Fruit fly (Drosophila melanogaster) whole organism, embryonic: Measurements from ENCODE around the gene CG17344.

ENCODE experiments used
- Ada2b ChIP-seq: fragments of 200-800 bp; sonication (Bioruptor generic); IDR thresholded peaks from 2 replicates; pipeline ENCODE4 v1.3.6; 2022; ENCODE audit warnings: missing biosample characterization, missing genetic modification characterization
- Antp ChIP-seq: fragments of 200-800 bp; sonication (Bioruptor generic); optimal IDR thresholded peaks from 3 replicates; lab custom pipeline; 2016; ENCODE audit warnings: missing biosample characterization, missing genetic modification characterization
- BEAF-32 ChIP-seq: fragments of 200-800 bp; sonication (Bioruptor generic); optimal IDR thresholded peaks from 3 replicates; lab custom pipeline; 2017; ENCODE audit warnings: missing biosample characterization, missing genetic modification characterization, mild to moderate bottlenecking, moderate library complexity, missing genetic modification reagents
- CG10321 ChIP-seq: fragments of 200-800 bp; sonication (Bioruptor generic); IDR thresholded peaks from 2 replicates; pipeline ENCODE4 v1.3.6; 2022; ENCODE audit warnings: missing biosample characterization, missing genetic modification characterization
- CG11456 ChIP-seq: fragments of 200-800 bp; sonication (Bioruptor generic); IDR thresholded peaks from 3 replicates; pipeline ENCODE4 v1.3.6; 2022; ENCODE audit warnings: missing biosample characterization, missing genetic modification characterization
- CG12299 ChIP-seq: fragments of 200-800 bp; sonication (Bioruptor generic); optimal IDR thresholded peaks from 2 replicates; lab custom pipeline; 2018; ENCODE audit warnings: missing biosample characterization, mild to moderate bottlenecking, missing genetic modification characterization
- CG12744 ChIP-seq: fragments of 200-800 bp; sonication (Bioruptor generic); optimal IDR thresholded peaks from 2 replicates; lab custom pipeline; 2016; ENCODE audit warnings: missing biosample characterization, missing genetic modification characterization
- CG14710 ChIP-seq: fragments of 200-800 bp; sonication (Bioruptor generic); optimal IDR thresholded peaks from 3 replicates; lab custom pipeline; 2019; ENCODE audit warnings: missing biosample characterization, mild to moderate bottlenecking, missing genetic modification characterization, moderate library complexity
- CG15073 ChIP-seq: fragments of 200-800 bp; sonication (Bioruptor generic); optimal IDR thresholded peaks from 2 replicates; lab custom pipeline; 2016; ENCODE audit warnings: missing biosample characterization, missing genetic modification characterization
- CG15601 ChIP-seq: fragments of 200-800 bp; sonication (Bioruptor generic); optimal IDR thresholded peaks from 3 replicates; lab custom pipeline; 2019; ENCODE audit warnings: missing biosample characterization, mild to moderate bottlenecking, missing genetic modification characterization, moderate library complexity
- CG17385 ChIP-seq: fragments of 200-800 bp; sonication (Bioruptor generic); optimal IDR thresholded peaks from 3 replicates; lab custom pipeline; 2018; ENCODE audit warnings: missing biosample characterization, mild to moderate bottlenecking, missing genetic modification characterization
- CG2116 ChIP-seq: fragments of 200-800 bp; sonication (Bioruptor generic); optimal IDR thresholded peaks from 3 replicates; lab custom pipeline; 2018; ENCODE audit warnings: missing biosample characterization, mild to moderate bottlenecking, missing genetic modification characterization
- CG2202 ChIP-seq: fragments of 200-800 bp; sonication (Bioruptor generic); optimal IDR thresholded peaks from 2 replicates; lab custom pipeline; 2018; ENCODE audit warnings: missing biosample characterization, mild to moderate bottlenecking, missing genetic modification characterization
- CG2712 ChIP-seq: fragments of 200-800 bp; optimal IDR thresholded peaks from 3 replicates; lab custom pipeline; 2019; ENCODE audit warnings: missing biosample characterization, mild to moderate bottlenecking, missing genetic modification characterization, moderate library complexity
- CG34224 ChIP-seq: fragments of 200-800 bp; sonication (Bioruptor generic); IDR thresholded peaks from 3 replicates; pipeline ENCODE4 v1.3.6; 2022; ENCODE audit warnings: missing biosample characterization, missing genetic modification characterization; ENCODE audit not compliant: partially characterized antibody
- CG3995 ChIP-seq: fragments of 200-800 bp; sonication (Bioruptor generic); optimal IDR thresholded peaks from 3 replicates; lab custom pipeline; 2016; ENCODE audit warnings: missing biosample characterization, missing genetic modification characterization
- CG4707 ChIP-seq: fragments of 200-800 bp; sonication (Bioruptor generic); optimal IDR thresholded peaks from 2 replicates; lab custom pipeline; 2018; ENCODE audit warnings: missing biosample characterization, mild to moderate bottlenecking, missing genetic modification characterization, moderate library complexity
- CG6854 ChIP-seq: fragments of 200-800 bp; sonication (Bioruptor generic); optimal IDR thresholded peaks from 3 replicates; lab custom pipeline; 2017; ENCODE audit warnings: missing biosample characterization, mild to moderate bottlenecking, missing genetic modification characterization
- CG7271 ChIP-seq: fragments of 200-800 bp; sonication (Bioruptor generic); optimal IDR thresholded peaks from 2 replicates; lab custom pipeline; 2018; ENCODE audit warnings: missing biosample characterization, mild to moderate bottlenecking, missing genetic modification characterization, moderate library complexity
- CG8290 ChIP-seq, 3 experiments: fragments of 200-800 bp; sonication (Bioruptor generic); optimal IDR thresholded peaks; 2 replicates each; lab custom pipeline; 2016 to 2019; ENCODE audit warnings: missing biosample characterization in 3 of 3, missing genetic modification characterization in 3 of 3, mild to moderate bottlenecking in 2 of 3, moderate library complexity in 1 of 3
- CG9609 ChIP-seq: fragments of 200-800 bp; sonication (Bioruptor generic); optimal IDR thresholded peaks from 3 replicates; lab custom pipeline; 2016; ENCODE audit warnings: missing biosample characterization, missing genetic modification characterization
- CG9727 ChIP-seq: fragments of 200-800 bp; sonication (Bioruptor generic); optimal IDR thresholded peaks from 3 replicates; lab custom pipeline; 2017; ENCODE audit warnings: missing biosample characterization, mild to moderate bottlenecking, missing genetic modification characterization
- D19A ChIP-seq: fragments of 200-800 bp; optimal IDR thresholded peaks from 3 replicates; lab custom pipeline; 2019; ENCODE audit warnings: missing biosample characterization, mild to moderate bottlenecking, missing genetic modification characterization, moderate library complexity
- HLH4C ChIP-seq: fragments of 200-800 bp; sonication (Bioruptor generic); IDR thresholded peaks from 3 replicates; pipeline ENCODE4 v1.3.6; 2022; ENCODE audit warnings: missing biosample characterization, missing genetic modification characterization; ENCODE audit not compliant: partially characterized antibody
- Kr ChIP-seq: fragments of 200-800 bp; sonication (Bioruptor generic); optimal IDR thresholded peaks from 2 replicates; lab custom pipeline; 2017; ENCODE audit warnings: missing biosample characterization, mild to moderate bottlenecking, missing genetic modification characterization
- Oaz ChIP-seq: fragments of 200-800 bp; sonication (Bioruptor generic); IDR thresholded peaks from 2 replicates; pipeline ENCODE4 v1.3.6; 2022; ENCODE audit warnings: missing biosample characterization, missing genetic modification characterization
- Scr ChIP-seq: fragments of 200-800 bp; sonication (Bioruptor generic); IDR thresholded peaks from 2 replicates; pipeline ENCODE4 v1.3.6; 2022; ENCODE audit warnings: missing biosample characterization, missing genetic modification characterization; ENCODE audit not compliant: partially characterized antibody
- Sin3A ChIP-seq: fragments of >200 bp; optimal IDR thresholded peaks from 2 replicates; lab custom pipeline; 2018
- Sox100B ChIP-seq: fragments of 200-800 bp; sonication (Bioruptor generic); optimal IDR thresholded peaks from 3 replicates; lab custom pipeline; 2018; ENCODE audit warnings: missing biosample characterization, mild to moderate bottlenecking, missing genetic modification characterization
- Taf1 ChIP-seq: fragments of 200-800 bp; sonication (Bioruptor generic); IDR thresholded peaks from 2 replicates; pipeline ENCODE4 v1.3.6; 2022; ENCODE audit warnings: missing biosample characterization, missing genetic modification characterization
- ato ChIP-seq: fragments of 200-800 bp; sonication (Bioruptor generic); IDR thresholded peaks from 2 replicates; pipeline ENCODE4 v1.3.6; 2022; ENCODE audit warnings: missing biosample characterization, missing genetic modification characterization; ENCODE audit not compliant: partially characterized antibody
- bab2 ChIP-seq: fragments of 200-800 bp; sonication (Bioruptor generic); optimal IDR thresholded peaks from 2 replicates; lab custom pipeline; 2016; ENCODE audit warnings: missing biosample characterization, missing genetic modification characterization
- cg ChIP-seq: fragments of 200-800 bp; sonication (Bioruptor generic); optimal IDR thresholded peaks from 3 replicates; lab custom pipeline; 2019; ENCODE audit warnings: missing biosample characterization, mild to moderate bottlenecking, missing genetic modification characterization, moderate library complexity
- chinmo ChIP-seq: fragments of 200-800 bp; sonication (Bioruptor generic); IDR thresholded peaks from 4 replicates; pipeline ENCODE4 v1.3.6; 2022; ENCODE audit warnings: missing biosample characterization, missing genetic modification characterization; ENCODE audit not compliant: partially characterized antibody
- ftz-f1 ChIP-seq: fragments of 200-800 bp; sonication (Bioruptor generic); optimal IDR thresholded peaks from 2 replicates; lab custom pipeline; 2016; ENCODE audit warnings: missing biosample characterization, missing genetic modification characterization
- gcm ChIP-seq: fragments of 200-800 bp; sonication (Bioruptor generic); optimal IDR thresholded peaks from 2 replicates; lab custom pipeline; 2019; ENCODE audit warnings: missing biosample characterization, mild to moderate bottlenecking, missing genetic modification characterization, moderate library complexity
- grn ChIP-seq: fragments of 200-800 bp; sonication (Bioruptor generic); optimal IDR thresholded peaks from 3 replicates; lab custom pipeline; 2017; ENCODE audit warnings: missing biosample characterization, missing genetic modification characterization
- hkb ChIP-seq, 2 experiments: fragments of 200-800 bp in 1 of 2; fragments of >200 bp in 1 of 2; sonication (Bioruptor generic) in 1 of 2; IDR thresholded peaks in 1 of 2; optimal IDR thresholded peaks in 1 of 2; 2 replicates each; pipeline versions ENCODE4 v1.3.6 to Lab custom; 2017 to 2022; ENCODE audit warnings: missing biosample characterization in 1 of 2, missing genetic modification characterization in 1 of 2
- mld ChIP-seq: fragments of 200-800 bp; sonication (Bioruptor generic); IDR thresholded peaks from 3 replicates; pipeline ENCODE4 v1.3.6; 2022; ENCODE audit warnings: missing biosample characterization, missing genetic modification characterization; ENCODE audit not compliant: partially characterized antibody
- nom ChIP-seq: fragments of 200-800 bp; sonication (Bioruptor generic); optimal IDR thresholded peaks from 2 replicates; lab custom pipeline; 2017; ENCODE audit warnings: missing biosample characterization, missing genetic modification characterization, mild to moderate bottlenecking, moderate library complexity, missing genetic modification reagents
- onecut ChIP-seq: fragments of 200-800 bp; sonication (Bioruptor generic); IDR thresholded peaks from 2 replicates; pipeline ENCODE4 v1.3.6; 2022; ENCODE audit warnings: missing biosample characterization, missing genetic modification characterization
- pzg ChIP-seq: fragments of 200-800 bp; sonication (Bioruptor generic); optimal IDR thresholded peaks from 3 replicates; lab custom pipeline; 2018; ENCODE audit warnings: missing biosample characterization, mild to moderate bottlenecking, missing genetic modification characterization, moderate library complexity
- schlank ChIP-seq: fragments of 200-800 bp; sonication (Bioruptor generic); optimal IDR thresholded peaks from 2 replicates; lab custom pipeline; 2018; ENCODE audit warnings: missing biosample characterization, mild to moderate bottlenecking, missing genetic modification characterization
- sens ChIP-seq: fragments of 200-800 bp; sonication (Bioruptor generic); peaks from one replicate; lab custom pipeline; 2016; ENCODE audit warnings: missing biosample characterization, missing genetic modification characterization
- slp2 ChIP-seq: fragments of 200-800 bp; sonication (Bioruptor generic); optimal IDR thresholded peaks from 2 replicates; lab custom pipeline; 2016; ENCODE audit warnings: missing biosample characterization, missing genetic modification characterization
- stc ChIP-seq: fragments of 200-800 bp; sonication (Bioruptor generic); IDR thresholded peaks from 2 replicates; pipeline ENCODE4 v1.3.6; 2022; ENCODE audit warnings: missing biosample characterization, missing genetic modification characterization
- sug ChIP-seq: fragments of 200-800 bp; optimal IDR thresholded peaks from 2 replicates; lab custom pipeline; 2019; ENCODE audit warnings: missing biosample characterization, mild to moderate bottlenecking, missing genetic modification characterization, moderate library complexity
- unpg ChIP-seq: fragments of 200-800 bp; sonication (Bioruptor generic); optimal IDR thresholded peaks from 3 replicates; lab custom pipeline; 2018; ENCODE audit warnings: missing biosample characterization, mild to moderate bottlenecking, missing genetic modification characterization, moderate library complexity

CG17344 gene

dm6 chr2L:19146047-19146446 is 44.2 kb downstream of the CG17344 start (continued):
- TF ChIP-seq chinmo (GFP tag; lab: Robert Waterston, UW) (0 out of 4 replicates have a peak, but pooled peaks have one; percentile 63), cg (GFP tag; lab: Kevin White, UChicago) (no peak), CG2202 (tag; lab: Kevin White, UChicago) (no peak), ftz-f1 (GFP tag; lab: Kevin White, UChicago) (no peak), CG12744 (GFP tag; lab: Kevin White, UChicago) (no peak), D19A (tag; lab: Kevin White, UChicago) (no peak), CG2116 (GFP tag; lab: Kevin White, UChicago) (no peak), CG9609 (GFP tag; lab: Kevin White, UChicago) (no peak), onecut (no peak), CG3995 (no peak), CG15601 (tag; lab: Kevin White, UChicago) (no peak), CG8290 (GFP tag; optimal IDR thresholded peaks at IDR 0.05; lab: Kevin White, UChicago) (no peak), CG8290 (tag; optimal IDR thresholded peaks at IDR 0.05; lab: Kevin White, UChicago) (no peak), Taf1 (GFP tag; lab: Robert Waterston, UW) (no peak), Oaz (GFP tag; lab: Robert Waterston, UW) (no peak), CG34224 (GFP tag; lab: Robert Waterston, UW) (no peak), CG4707 (no peak), Scr (GFP tag; lab: Robert Waterston, UW) (no peak), pzg (GFP tag; lab: Kevin White, UChicago) (no peak), mld (GFP tag; lab: Robert Waterston, UW) (no peak), CG12299 (tag; lab: Kevin White, UChicago) (no peak), BEAF-32 (GFP tag; lab: Kevin White, UChicago) (no peak), CG14710 (no peak), grn (GFP tag; lab: Kevin White, UChicago) (no peak), HLH4C (GFP tag; lab: Robert Waterston, UW) (no peak), CG7271 (tag; lab: Kevin White, UChicago) (no peak), sens (peak; percentile 38), CG10321 (GFP tag; lab: Robert Waterston, UW) (0 out of 2 replicates have a peak, but pooled peaks have one; percentile 33), hkb (optimal IDR thresholded peaks at IDR 0.05; lab: Kevin White, UChicago) (no peak), hkb (GFP tag; IDR thresholded peaks at IDR 0.05; lab: Robert Waterston, UW) (no peak), nom (GFP tag; lab: Kevin White, UChicago) (peak; percentile 13), bab2 (no peak), schlank (tag; lab: Kevin White, UChicago) (no peak), CG15073 (no peak), Antp (GFP tag; lab: Kevin White, UChicago) (no peak), Kr (GFP tag; lab: Kevin White, UChicago) (no peak), Ada2b (GFP tag; lab: Robert Waterston, UW) (no peak), slp2 (GFP tag; lab: Kevin White, UChicago) (no peak), CG17385 (GFP tag; lab: Kevin White, UChicago) (peak; percentile 56), CG6854 (GFP tag; lab: Kevin White, UChicago) (no peak), ato (GFP tag; lab: Robert Waterston, UW) (peak; percentile 17; the same call in 1 of the 2 replicates), CG2712 (tag; lab: Kevin White, UChicago) (no peak), gcm (peak; percentile 92), unpg (GFP tag; lab: Kevin White, UChicago) (no peak), stc (no peak), Sin3A (no peak), Sox100B (no peak), sug (tag; lab: Kevin White, UChicago) (no peak), CG11456 (no peak), CG9727 (GFP tag; lab: Kevin White, UChicago) (no peak)
- TF ChIP-seq, all 482 proteins: peak for 21
